Fruit fly (Drosophila melanogaster) whole organism, embryonic: Measurements from ENCODE around the gene Piezo.

Experiments used
- Ada2b ChIP-seq: fragments of 200-800 bp; sonication (Bioruptor generic); IDR thresholded peaks from 2 replicates; pipeline ENCODE4 v1.3.6; 2022; ENCODE audit warnings: missing biosample characterization, missing genetic modification characterization
- Bdp1 ChIP-seq: fragments of 200-800 bp; sonication (Bioruptor generic); optimal IDR thresholded peaks from 3 replicates; lab custom pipeline; 2016; ENCODE audit warnings: missing biosample characterization, missing genetic modification characterization
- Bgb ChIP-seq: fragments of 200-800 bp; sonication (Bioruptor generic); IDR thresholded peaks from 2 replicates; pipeline ENCODE4 v1.3.6; 2022; ENCODE audit warnings: missing biosample characterization, missing genetic modification characterization; ENCODE audit not compliant: partially characterized antibody
- Blimp-1 ChIP-seq: fragments of 200-800 bp; sonication (Bioruptor generic); optimal IDR thresholded peaks from 3 replicates; lab custom pipeline; 2018; ENCODE audit warnings: missing biosample characterization, missing genetic modification characterization, mild to moderate bottlenecking, moderate library complexity, missing genetic modification reagents
- CG12659 ChIP-seq: fragments of 200-800 bp; sonication (Bioruptor generic); optimal IDR thresholded peaks from 3 replicates; lab custom pipeline; 2017; ENCODE audit warnings: mild to moderate bottlenecking, missing biosample characterization, missing genetic modification reagents, missing genetic modification characterization
- CG13296 ChIP-seq: fragments of 200-800 bp; sonication (Bioruptor generic); optimal IDR thresholded peaks from 3 replicates; lab custom pipeline; 2018; ENCODE audit warnings: missing biosample characterization, mild to moderate bottlenecking, missing genetic modification characterization
- CG14710 ChIP-seq: fragments of 200-800 bp; sonication (Bioruptor generic); optimal IDR thresholded peaks from 3 replicates; lab custom pipeline; 2019; ENCODE audit warnings: missing biosample characterization, mild to moderate bottlenecking, missing genetic modification characterization, moderate library complexity
- CG17328 ChIP-seq: fragments of 200-800 bp; sonication (Bioruptor generic); IDR thresholded peaks from 2 replicates; pipeline ENCODE4 v1.3.6; 2022; ENCODE audit warnings: missing biosample characterization, missing genetic modification characterization
- CG17829 ChIP-seq: fragments of 200-800 bp; optimal IDR thresholded peaks from 2 replicates; lab custom pipeline; 2019; ENCODE audit warnings: missing biosample characterization, mild to moderate bottlenecking, missing genetic modification characterization, moderate library complexity
- CG30431 ChIP-seq: fragments of 200-800 bp; sonication (Bioruptor generic); optimal IDR thresholded peaks from 2 replicates; lab custom pipeline; 2017; ENCODE audit warnings: missing biosample characterization, missing genetic modification characterization
- CG3995 ChIP-seq: fragments of 200-800 bp; sonication (Bioruptor generic); optimal IDR thresholded peaks from 3 replicates; lab custom pipeline; 2016; ENCODE audit warnings: missing biosample characterization, missing genetic modification characterization
- CG7271 ChIP-seq: fragments of 200-800 bp; sonication (Bioruptor generic); optimal IDR thresholded peaks from 2 replicates; lab custom pipeline; 2018; ENCODE audit warnings: missing biosample characterization, mild to moderate bottlenecking, missing genetic modification characterization, moderate library complexity
- CG7928 ChIP-seq: fragments of 200-800 bp; sonication (Bioruptor generic); optimal IDR thresholded peaks from 2 replicates; lab custom pipeline; 2017; ENCODE audit warnings: missing biosample characterization, mild to moderate bottlenecking, missing genetic modification characterization
- CG8388 ChIP-seq: fragments of 200-800 bp; sonication (Bioruptor generic); optimal IDR thresholded peaks from 2 replicates; lab custom pipeline; 2019; ENCODE audit warnings: missing biosample characterization, mild to moderate bottlenecking, missing genetic modification characterization, moderate library complexity
- CG9215 ChIP-seq: fragments of 200-800 bp; sonication (Bioruptor generic); IDR thresholded peaks from 2 replicates; pipeline ENCODE4 v1.3.6; 2022; ENCODE audit warnings: missing biosample characterization, missing genetic modification characterization
- D19B ChIP-seq: fragments of 200-800 bp; sonication (Bioruptor generic); optimal IDR thresholded peaks from 2 replicates; lab custom pipeline; 2017; ENCODE audit warnings: missing biosample characterization, mild to moderate bottlenecking, missing genetic modification characterization
- Eip74EF ChIP-seq, 2 experiments: fragments of 200-800 bp in 1 of 2; fragments of >200 bp in 1 of 2; sonication (Bioruptor generic) in 1 of 2; optimal IDR thresholded peaks; 2 replicates each; lab custom pipeline; 2017 to 2019; ENCODE audit warnings: missing biosample characterization in 2 of 2, missing genetic modification characterization in 2 of 2, mild to moderate bottlenecking in 1 of 2, moderate library complexity in 1 of 2
- Ets97D ChIP-seq: fragments of 200-800 bp; sonication (Bioruptor generic); optimal IDR thresholded peaks from 3 replicates; lab custom pipeline; 2016; ENCODE audit warnings: missing biosample characterization, missing genetic modification characterization
- Hsf ChIP-seq: fragments of 200-800 bp; sonication (Bioruptor generic); optimal IDR thresholded peaks from 3 replicates; lab custom pipeline; 2016; ENCODE audit warnings: missing biosample characterization, missing genetic modification characterization
- Jarid2 ChIP-seq: fragments of 200-800 bp; sonication (Bioruptor generic); optimal IDR thresholded peaks from 3 replicates; lab custom pipeline; 2017; ENCODE audit warnings: mild to moderate bottlenecking, missing biosample characterization, missing genetic modification reagents, missing genetic modification characterization
- Lhr ChIP-seq: fragments of 200-800 bp; sonication (Bioruptor generic); optimal IDR thresholded peaks from 3 replicates; lab custom pipeline; 2017; ENCODE audit warnings: mild to moderate bottlenecking, missing biosample characterization, missing genetic modification reagents, missing genetic modification characterization
- MBD-R2 ChIP-seq: fragments of 200-800 bp; sonication (Bioruptor generic); IDR thresholded peaks from 2 replicates; pipeline ENCODE4 v1.3.6; 2022; ENCODE audit warnings: missing biosample characterization, missing genetic modification characterization
- Myb ChIP-seq: fragments of 200-800 bp; sonication (Bioruptor generic); optimal IDR thresholded peaks from 2 replicates; lab custom pipeline; 2016; ENCODE audit warnings: missing biosample characterization, missing genetic modification characterization
- Rfx ChIP-seq: fragments of 200-800 bp; sonication (Bioruptor generic); IDR thresholded peaks from 2 replicates; pipeline ENCODE4 v1.3.6; 2022; ENCODE audit warnings: missing biosample characterization, missing genetic modification characterization
- Scr ChIP-seq: fragments of 200-800 bp; sonication (Bioruptor generic); IDR thresholded peaks from 2 replicates; pipeline ENCODE4 v1.3.6; 2022; ENCODE audit warnings: missing biosample characterization, missing genetic modification characterization; ENCODE audit not compliant: partially characterized antibody
- Stat92E ChIP-seq, 3 experiments: fragments of >200 bp in 2 of 3; fragments of 200-800 bp in 1 of 3; sonication (Bioruptor generic) in 1 of 3; optimal IDR thresholded peaks; 2 replicates each; lab custom pipeline; 2017 to 2019; ENCODE audit warnings: missing biosample characterization in 3 of 3, missing genetic modification characterization in 3 of 3, mild to moderate bottlenecking in 1 of 3, moderate library complexity in 1 of 3
- bab2 ChIP-seq: fragments of 200-800 bp; sonication (Bioruptor generic); optimal IDR thresholded peaks from 2 replicates; lab custom pipeline; 2016; ENCODE audit warnings: missing biosample characterization, missing genetic modification characterization
- bowl ChIP-seq: fragments of 200-800 bp; sonication (Bioruptor generic); IDR thresholded peaks from 2 replicates; pipeline ENCODE4 v1.3.6; 2022; ENCODE audit warnings: missing biosample characterization, missing genetic modification characterization
- bsh ChIP-seq, 2 experiments: fragments of 200-800 bp; sonication (Bioruptor generic); optimal IDR thresholded peaks; 2 replicates each; lab custom pipeline; 2017 to 2018; ENCODE audit warnings: mild to moderate bottlenecking in 2 of 2, missing biosample characterization in 2 of 2, missing genetic modification characterization in 2 of 2, moderate library complexity in 1 of 2
- cato ChIP-seq: fragments of 200-800 bp; sonication (Bioruptor generic); optimal IDR thresholded peaks from 2 replicates; lab custom pipeline; 2016; ENCODE audit warnings: missing biosample characterization, missing genetic modification characterization, borderline replicate concordance
- ci ChIP-seq: fragments of 200-800 bp; sonication (Bioruptor generic); IDR thresholded peaks from 3 replicates; pipeline ENCODE4 v1.3.6; 2022; ENCODE audit warnings: missing biosample characterization, missing genetic modification characterization
- corto ChIP-seq: fragments of 200-800 bp; sonication (Bioruptor generic); optimal IDR thresholded peaks from 2 replicates; lab custom pipeline; 2016; ENCODE audit warnings: missing biosample characterization, mild to moderate bottlenecking, missing genetic modification characterization, moderate library complexity
- croc ChIP-seq: fragments of 200-800 bp; sonication (Bioruptor generic); conservative IDR thresholded peaks from 3 replicates; pipeline ENCODE4 v1.3.6; 2022; ENCODE audit warnings: missing biosample characterization, missing genetic modification characterization
- dmrt11E ChIP-seq: fragments of 200-800 bp; sonication (Bioruptor generic); optimal IDR thresholded peaks from 3 replicates; lab custom pipeline; 2018; ENCODE audit warnings: missing biosample characterization, mild to moderate bottlenecking, missing genetic modification characterization, moderate library complexity
- ewg ChIP-seq: fragments of 200-800 bp; sonication (Bioruptor generic); optimal IDR thresholded peaks from 3 replicates; lab custom pipeline; 2017; ENCODE audit warnings: mild to moderate bottlenecking, missing biosample characterization, missing genetic modification reagents, missing genetic modification characterization
- fd64A ChIP-seq: fragments of 200-800 bp; sonication (Bioruptor generic); optimal IDR thresholded peaks from 3 replicates; lab custom pipeline; 2018; ENCODE audit warnings: missing biosample characterization, mild to moderate bottlenecking, missing genetic modification characterization
- fd96Cb ChIP-seq: fragments of 200-800 bp; sonication (Bioruptor generic); optimal IDR thresholded peaks from 2 replicates; lab custom pipeline; 2018; ENCODE audit warnings: missing biosample characterization, mild to moderate bottlenecking, missing genetic modification characterization, moderate library complexity
- fu2 ChIP-seq: fragments of 200-800 bp; sonication (Bioruptor generic); optimal IDR thresholded peaks from 2 replicates; lab custom pipeline; 2016; ENCODE audit warnings: missing biosample characterization, missing genetic modification characterization
- gsb ChIP-seq: fragments of 200-800 bp; sonication (Bioruptor generic); IDR thresholded peaks from 2 replicates; pipeline ENCODE4 v1.3.6; 2022; ENCODE audit warnings: missing biosample characterization, missing genetic modification characterization
- ken ChIP-seq: fragments of 200-800 bp; sonication (Bioruptor generic); IDR thresholded peaks from 3 replicates; pipeline ENCODE4 v1.3.6; 2022; ENCODE audit warnings: missing biosample characterization, missing genetic modification characterization
- lola ChIP-seq, 3 experiments: fragments of >200 bp in 2 of 3; fragments of 200-800 bp in 1 of 3; sonication (Bioruptor generic) in 1 of 3; optimal IDR thresholded peaks; 2 replicates each; lab custom pipeline; 2017 to 2019; ENCODE audit warnings: missing biosample characterization in 3 of 3, missing genetic modification characterization in 3 of 3, mild to moderate bottlenecking in 1 of 3, moderate library complexity in 1 of 3
- lov ChIP-seq, 2 experiments: fragments of 200-800 bp in 1 of 2; fragments of >200 bp in 1 of 2; sonication (Bioruptor generic) in 1 of 2; IDR thresholded peaks in 1 of 2; optimal IDR thresholded peaks in 1 of 2; 2 replicates in 1 of 2; 3 replicates in 1 of 2; pipeline versions ENCODE4 v1.3.6 to Lab custom; 2017 to 2022; ENCODE audit warnings: missing biosample characterization in 1 of 2, missing genetic modification characterization in 1 of 2
- luna ChIP-seq: fragments of 200-800 bp; sonication (Bioruptor generic); optimal IDR thresholded peaks from 2 replicates; lab custom pipeline; 2016; ENCODE audit warnings: missing biosample characterization, missing genetic modification characterization
- nerfin-1 ChIP-seq: fragments of 200-800 bp; sonication (Bioruptor generic); optimal IDR thresholded peaks from 3 replicates; lab custom pipeline; 2019; ENCODE audit warnings: missing biosample characterization, mild to moderate bottlenecking, missing genetic modification characterization, moderate library complexity
- pzg ChIP-seq: fragments of 200-800 bp; sonication (Bioruptor generic); optimal IDR thresholded peaks from 3 replicates; lab custom pipeline; 2018; ENCODE audit warnings: missing biosample characterization, mild to moderate bottlenecking, missing genetic modification characterization, moderate library complexity
- usp ChIP-seq: fragments of >200 bp; optimal IDR thresholded peaks from 2 replicates; lab custom pipeline; 2017; ENCODE audit warnings: missing biosample characterization, missing genetic modification characterization
- vvl ChIP-seq: fragments of 200-800 bp; sonication (Bioruptor generic); IDR thresholded peaks from 2 replicates; pipeline ENCODE4 v1.3.6; 2022; ENCODE audit warnings: missing biosample characterization, missing genetic modification characterization

Gene Piezo

dm6 chr2L:8126849-8127602 lies 35.8 kb upstream of the Piezo start, which contains the start of the genes CG12375 and CG8668 (continued):
- TF ChIP-seq cato, result no peak
- no peak for TF ChIP-seq Blimp-1 (GFP tag; lab: Kevin White, UChicago)
- no peak for TF ChIP-seq CG9215
- TF ChIP-seq Hsf (GFP tag; lab: Kevin White, UChicago), result no peak
- no peak for TF ChIP-seq CG17328 (GFP tag; lab: Robert Waterston, UW)
- no peak for TF ChIP-seq luna (GFP tag; lab: Kevin White, UChicago)
- peak; percentile 59; the same call in 1 of the 2 replicates for TF ChIP-seq vvl (GFP tag; lab: Robert Waterston, UW)
- TF ChIP-seq Eip74EF (GFP tag; optimal IDR thresholded peaks at IDR 0.05; lab: Kevin White, UChicago), result peak in 1 of 2 experiments; percentile 15
- no peak for TF ChIP-seq lov (optimal IDR thresholded peaks at IDR 0.05; lab: Kevin White, UChicago)
- TF ChIP-seq lov (GFP tag; IDR thresholded peaks at IDR 0.05; lab: Robert Waterston, UW), result no peak
- peak; percentile 58; the same call in 2 of the 3 replicates for TF ChIP-seq ci
- no peak for TF ChIP-seq croc
- peak; percentile 8 for TF ChIP-seq CG3995 (GFP tag; lab: Kevin White, UChicago)
- TF ChIP-seq MBD-R2 (GFP tag; lab: Robert Waterston, UW), result peak; percentile 71
- TF ChIP-seq ewg (GFP tag; lab: Kevin White, UChicago), result no peak
- TF ChIP-seq CG12659 (GFP tag; lab: Kevin White, UChicago), result peak; percentile 62
- no peak for TF ChIP-seq ken
- no peak for TF ChIP-seq fd96Cb
- TF ChIP-seq CG30431 (GFP tag; lab: Kevin White, UChicago), result no peak
- peak; percentile 70 for TF ChIP-seq Ets97D
- TF ChIP-seq bab2 (GFP tag; lab: Kevin White, UChicago), result no peak
- no peak for TF ChIP-seq lola (GFP tag; optimal IDR thresholded peaks at IDR 0.05; lab: Kevin White, UChicago)
- TF ChIP-seq Ada2b (GFP tag; lab: Robert Waterston, UW), result no peak
- TF ChIP-seq Myb (GFP tag; lab: Kevin White, UChicago), result peak; percentile 21
- TF ChIP-seq corto (GFP tag; lab: Kevin White, UChicago), result peak; percentile 48
- no peak for TF ChIP-seq gsb (GFP tag; lab: Robert Waterston, UW)
- peak; percentile 13 for TF ChIP-seq CG13296
- no peak for TF ChIP-seq Lhr (GFP tag; lab: Kevin White, UChicago)
- TF ChIP-seq Scr (GFP tag; lab: Robert Waterston, UW), result peak; percentile 79
- no peak for TF ChIP-seq dmrt11E (tag; lab: Kevin White, UChicago)
- TF ChIP-seq fu2 (GFP tag; lab: Kevin White, UChicago), result no peak
- TF ChIP-seq D19B (GFP tag; lab: Kevin White, UChicago), result no peak
- peak in 1 of 3 experiments; percentile 15 for TF ChIP-seq Stat92E (GFP tag; optimal IDR thresholded peaks at IDR 0.05; lab: Kevin White, UChicago)
- TF ChIP-seq nerfin-1, result no peak
- peak; percentile 82 for TF ChIP-seq pzg (GFP tag; lab: Kevin White, UChicago)
- TF ChIP-seq Bgb (GFP tag; lab: Robert Waterston, UW), result peak; percentile 87
- no peak for TF ChIP-seq fd64A (GFP tag; lab: Kevin White, UChicago)
- no peak for TF ChIP-seq bowl (GFP tag; lab: Robert Waterston, UW)
- no peak for TF ChIP-seq CG7928 (GFP tag; lab: Kevin White, UChicago)
- TF ChIP-seq CG17829 (tag; lab: Kevin White, UChicago), result no peak
- no peak for TF ChIP-seq bsh (GFP tag; optimal IDR thresholded peaks at IDR 0.05; lab: Kevin White, UChicago)
- no peak for TF ChIP-seq usp (GFP tag; lab: Kevin White, UChicago)
- TF ChIP-seq CG14710, result peak; percentile 40
- TF ChIP-seq CG8388 (GFP tag; lab: Kevin White, UChicago), result no peak
- no peak for TF ChIP-seq Bdp1
- peak; percentile 48 for TF ChIP-seq Jarid2
- TF ChIP-seq CG7271, result no peak
- peak; percentile 28; the same call in 1 of the 2 replicates for TF ChIP-seq Rfx
